Worm (Caenorhabditis elegans) whole organism, L1 larva: Measurements from ENCODE around the gene Y47D3A.31.
"Not testable (repeated sequence)": the region's sequence is repeated elsewhere in the genome, so short reads cannot be mapped to it uniquely, and the experiment has no call there.

ENCODE experiments used
- egl-27 ChIP-seq, 2 experiments: fragments of 150-350 bp in 1 of 2; sonication (generic microtip); optimal IDR thresholded peaks; 3 replicates each; lab custom pipeline; 2017 to 2018; ENCODE audit warnings: missing biosample characterization in 2 of 2, missing genetic modification characterization in 2 of 2, missing genetic modification reagents in 2 of 2
- elt-2 ChIP-seq: sonication (generic microtip); optimal IDR thresholded peaks from 2 replicates; lab custom pipeline; 2016; ENCODE audit warnings: missing genetic modification characterization, mild to moderate bottlenecking, inconsistent platforms, missing compliant biosample characterization, missing genetic modification reagents
- fkh-10 ChIP-seq: sonication (generic microtip); optimal IDR thresholded peaks from 2 replicates; lab custom pipeline; 2017; ENCODE audit warnings: missing biosample characterization, missing genetic modification reagents, missing genetic modification characterization
- nhr-20 ChIP-seq: sonication (generic microtip); optimal IDR thresholded peaks from 2 replicates; lab custom pipeline; 2016; ENCODE audit warnings: mild to moderate bottlenecking, missing genetic modification characterization, missing compliant biosample characterization
- tbx-2 ChIP-seq: sonication (generic microtip); optimal IDR thresholded peaks from 2 replicates; lab custom pipeline; 2016; ENCODE audit warnings: missing genetic modification characterization, missing compliant biosample characterization
- unc-130 ChIP-seq: fragments of 150-350 bp; optimal IDR thresholded peaks from 2 replicates; lab custom pipeline; 2017; ENCODE audit warnings: missing biosample characterization, missing genetic modification characterization, inconsistent platforms
- zag-1 ChIP-seq: fragments of 150-350 bp; optimal IDR thresholded peaks from 2 replicates; lab custom pipeline; 2014; ENCODE audit warnings: missing biosample characterization, missing genetic modification characterization
- ztf-11 ChIP-seq, 2 experiments: sonication (generic microtip); optimal IDR thresholded peaks; 2 replicates each; lab custom pipeline; 2016 to 2017; ENCODE audit warnings: missing genetic modification characterization in 2 of 2, missing biosample characterization in 1 of 2, missing compliant biosample characterization in 1 of 2

ce11 chrIII:11118107-11118506 lies 38.9 kb downstream of the Y47D3A.31 start:
- TF ChIP-seq egl-27 (tag; optimal IDR thresholded peaks at IDR 0.05; lab: Kevin White, UChicago); fkh-10; elt-2 (tag; lab: Kevin White, UChicago); ztf-11 (tag; optimal IDR thresholded peaks at IDR 0.05; lab: Kevin White, UChicago); zag-1 (tag; lab: Kevin White, UChicago); tbx-2 (tag; lab: Kevin White, UChicago); nhr-20 (tag; lab: Kevin White, UChicago); unc-130: not testable (repeated sequence)
